Fruit fly (Drosophila melanogaster): ENCODE results near the gene CG1637.

The CG1637 gene

DNA sequence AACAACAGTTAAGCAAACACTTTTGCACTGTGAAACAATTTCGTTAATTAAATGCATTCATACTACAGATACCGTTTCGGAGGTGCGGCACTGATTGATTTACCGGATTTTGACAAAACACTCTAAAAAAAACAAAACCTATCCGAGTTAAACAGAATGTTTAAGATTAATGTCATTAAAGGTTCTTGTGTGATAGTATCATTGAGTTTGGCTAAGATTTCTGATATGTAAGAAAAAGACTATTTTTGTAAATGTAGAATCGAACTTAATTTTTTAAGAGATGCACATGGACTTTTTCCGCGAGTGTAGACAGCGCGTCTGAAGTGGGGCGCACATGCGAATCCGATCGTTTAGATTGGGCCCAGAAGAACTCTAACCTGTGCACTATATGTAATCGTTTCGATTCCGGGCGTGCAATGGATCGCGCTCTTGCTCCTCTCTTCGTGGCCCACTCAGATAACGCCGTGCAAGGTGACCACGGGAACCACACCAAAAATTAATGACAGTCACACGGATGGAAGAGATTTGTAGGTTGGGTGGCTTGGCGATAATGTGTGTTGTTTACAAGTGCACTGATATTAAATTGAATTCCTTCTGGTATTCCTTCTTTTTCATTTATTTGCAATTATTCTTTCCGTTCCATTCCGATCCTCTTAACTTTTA is 12.4 kb upstream of the CG1637 start:
- TF ChIP-seq bab1 (GFP tag; optimal IDR thresholded peaks at IDR 0.05) (peak; percentile 49), CG33017 (tag; optimal IDR thresholded peaks at IDR 0.05) (no peak), Mnt (GFP tag; optimal IDR thresholded peaks at IDR 0.05) (peak; percentile 25), CG12768 (GFP tag; optimal IDR thresholded peaks at IDR 0.05) (no peak), pad (GFP tag; optimal IDR thresholded peaks at IDR 0.05) (no peak), CG7101 (tag; optimal IDR thresholded peaks at IDR 0.05) (peak; percentile 7), Hr96 (GFP tag; optimal IDR thresholded peaks at IDR 0.05) (no peak), CG11617 (GFP tag; optimal IDR thresholded peaks at IDR 0.05) (no peak), cic (GFP tag; optimal IDR thresholded peaks at IDR 0.05) (no peak), cnc (optimal IDR thresholded peaks at IDR 0.05) (no peak), CG14711 (tag; optimal IDR thresholded peaks at IDR 0.05) (peak; percentile 9), Crg-1 (GFP tag; optimal IDR thresholded peaks at IDR 0.05) (no peak), CG5204 (GFP tag; optimal IDR thresholded peaks at IDR 0.05) (no peak)

- TF ChIP-seq kay (GFP tag; ENCODE audit: borderline replicate concordance) (peak; percentile 49), cic (GFP tag; optimal IDR thresholded peaks at IDR 0.05) (peak; percentile 69), tj (GFP tag; optimal IDR thresholded peaks at IDR 0.05) (no peak)
These were observed 9.9 kb upstream of the CG1637 start for dm6 chrX:10887643-10888042.

dm6 chrX:10886418-10886817 is 8.7 kb upstream of the CG1637 start:
- TF ChIP-seq CG12768 (GFP tag; optimal IDR thresholded peaks at IDR 0.05) (no peak), tj (GFP tag; optimal IDR thresholded peaks at IDR 0.05) (no peak), CG5204 (GFP tag; optimal IDR thresholded peaks at IDR 0.05) (no peak), CG14711 (tag; optimal IDR thresholded peaks at IDR 0.05) (peak; percentile 30), Crg-1 (GFP tag; optimal IDR thresholded peaks at IDR 0.05) (no peak), bab1 (GFP tag; optimal IDR thresholded peaks at IDR 0.05) (no peak), CG7045 (GFP tag; optimal IDR thresholded peaks at IDR 0.05) (no peak), cic (GFP tag; optimal IDR thresholded peaks at IDR 0.05) (no peak), CG11617 (GFP tag; optimal IDR thresholded peaks at IDR 0.05) (peak; percentile 43), ovo (GFP tag; optimal IDR thresholded peaks at IDR 0.05) (no peak), Clk (GFP tag; optimal IDR thresholded peaks at IDR 0.05) (no peak), Hr96 (GFP tag; optimal IDR thresholded peaks at IDR 0.05) (peak; percentile 68), CG7101 (tag; optimal IDR thresholded peaks at IDR 0.05) (peak; percentile 42), CG1620 (GFP tag; optimal IDR thresholded peaks at IDR 0.05) (no peak), cnc (optimal IDR thresholded peaks at IDR 0.05) (no peak), pad (GFP tag; optimal IDR thresholded peaks at IDR 0.05) (peak; percentile 21), CG33017 (tag; optimal IDR thresholded peaks at IDR 0.05) (no peak), Mnt (GFP tag; optimal IDR thresholded peaks at IDR 0.05) (peak; percentile 3), kay (GFP tag; ENCODE audit: borderline replicate concordance) (no peak), toe (GFP tag; optimal IDR thresholded peaks at IDR 0.05) (no peak)

dm6 chrX:10883740-10884139 is 6.0 kb upstream of the CG1637 start:
- TF ChIP-seq tj (GFP tag; optimal IDR thresholded peaks at IDR 0.05) = peak; percentile 29
- TF ChIP-seq CG33017 (tag; optimal IDR thresholded peaks at IDR 0.05) = no peak

- TF ChIP-seq Hr96 (GFP tag; optimal IDR thresholded peaks at IDR 0.05) = no peak
- peak; percentile 16 for TF ChIP-seq CG14711 (tag; optimal IDR thresholded peaks at IDR 0.05)
These were observed 5.1 kb upstream of the CG1637 start for dm6 chrX:10882786-10883185.

- TF ChIP-seq tj (GFP tag; optimal IDR thresholded peaks at IDR 0.05) (no peak), cic (GFP tag; optimal IDR thresholded peaks at IDR 0.05) (no peak)
These were observed 1.2 kb downstream of the CG1637 start for dm6 chrX:10876451-10876850.

- no peak for TF ChIP-seq Crg-1 (GFP tag; optimal IDR thresholded peaks at IDR 0.05)
These were observed 8.6 kb downstream of the CG1637 start, which contains the start of gene CG2157 for dm6 chrX:10869045-10869444. CG2157 (plus strand) TSS chrX:10869284.

dm6 chrX:10867692-10868091 is 10.0 kb downstream of the CG1637 start:
- TF ChIP-seq kay (GFP tag; ENCODE audit: borderline replicate concordance) = no peak
- TF ChIP-seq Hr96 (GFP tag; optimal IDR thresholded peaks at IDR 0.05) = no peak
- no peak for TF ChIP-seq CG7045 (GFP tag; optimal IDR thresholded peaks at IDR 0.05)
- TF ChIP-seq CG12768 (GFP tag; optimal IDR thresholded peaks at IDR 0.05) = no peak
